Worm (Caenorhabditis elegans) whole organism, L4/young adult: ENCODE measurements around the gene set-27.

Experiments used
- W03F9.2 ChIP-seq: fragments of 150-350 bp; optimal IDR thresholded peaks from 2 replicates; lab custom pipeline; 2014; ENCODE audit warnings: missing biosample characterization, missing genetic modification characterization
- dao-5 ChIP-seq: sonication (generic microtip); optimal IDR thresholded peaks from 2 replicates; lab custom pipeline; 2016; ENCODE audit warnings: missing genotype, missing genetic modification characterization, moderate library complexity, missing compliant biosample characterization
- him-1 ChIP-seq: sonication (generic microtip); optimal IDR thresholded peaks from 2 replicates; lab custom pipeline; 2016; ENCODE audit warnings: missing genotype, missing genetic modification reagents, missing genetic modification characterization, missing compliant biosample characterization

- TF ChIP-seq him-1 (tag; lab: Kevin White, UChicago): no peak
- TF ChIP-seq dao-5: no peak
- no peak for TF ChIP-seq W03F9.2 (tag; lab: Kevin White, UChicago)
These were observed 47.8 kb upstream of the set-27 start for ce11 chrIII:2652704-2653566.
